Fruit fly (Drosophila melanogaster): ENCODE results near the gene ais.

Gene ais

DNA sequence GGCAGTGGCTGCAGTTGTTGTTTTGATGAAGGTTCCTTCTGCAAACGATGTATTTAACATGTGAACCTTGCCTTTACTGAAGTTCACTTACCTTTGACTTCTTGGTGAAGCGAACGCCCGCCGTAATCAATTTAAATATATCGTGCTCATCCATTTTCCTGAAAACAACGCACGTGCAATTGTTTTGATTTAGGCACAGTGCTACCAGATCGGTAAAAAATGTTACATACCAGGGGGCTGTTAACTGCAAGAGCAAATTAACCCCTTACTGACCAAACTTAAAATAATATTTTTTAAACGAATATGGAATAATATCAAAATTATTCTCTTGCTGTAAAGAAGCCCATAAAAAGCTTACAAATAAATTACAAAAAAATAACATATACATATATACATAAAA lies at the start of gene ais (continued):
- TF ChIP-seq gfzf (GFP tag; optimal IDR thresholded peaks at IDR 0.05) (no peak), mam (GFP tag; optimal IDR thresholded peaks at IDR 0.05) (no peak), CG31224 (GFP tag; IDR thresholded peaks at IDR 0.05) (no peak), CG17186 (GFP tag; optimal IDR thresholded peaks at IDR 0.05) (no peak), CG9215 (GFP tag; IDR thresholded peaks at IDR 0.05) (no peak), CG2202 (tag; optimal IDR thresholded peaks at IDR 0.05) (no peak), stc (GFP tag; IDR thresholded peaks at IDR 0.05) (no peak), disco-r (GFP tag; optimal IDR thresholded peaks at IDR 0.05) (no peak), fd96Cb (tag; optimal IDR thresholded peaks at IDR 0.05) (no peak), tio (GFP tag; optimal IDR thresholded peaks at IDR 0.05) (no peak), lab (GFP tag; optimal IDR thresholded peaks at IDR 0.05) (no peak), CG4360 (GFP tag; IDR thresholded peaks at IDR 0.05) (no peak), yki (optimal IDR thresholded peaks at IDR 0.05) (no peak), ind (GFP tag; optimal IDR thresholded peaks at IDR 0.05) (no peak), CG10274 (GFP tag; optimal IDR thresholded peaks at IDR 0.05) (no peak), Bteb2 (GFP tag; optimal IDR thresholded peaks at IDR 0.05) (no peak), YL-1 (GFP tag; optimal IDR thresholded peaks at IDR 0.05) (peak; percentile 41), sisA (GFP tag; IDR thresholded peaks at IDR 0.05) (no peak), Xrp1 (GFP tag; IDR thresholded peaks at IDR 0.05) (no peak), Antp (GFP tag; optimal IDR thresholded peaks at IDR 0.05) (no peak), ssp (GFP tag; IDR thresholded peaks at IDR 0.05) (no peak), CG10543 (GFP tag; optimal IDR thresholded peaks at IDR 0.05) (no peak), CG17359 (tag; optimal IDR thresholded peaks at IDR 0.05) (peak; percentile 14), CG3281 (GFP tag; optimal IDR thresholded peaks at IDR 0.05) (no peak), CG17328 (GFP tag; IDR thresholded peaks at IDR 0.05) (no peak), her (GFP tag; optimal IDR thresholded peaks at IDR 0.05) (no peak), Hr39 (optimal IDR thresholded peaks at IDR 0.05) (no peak), gt (GFP tag; IDR thresholded peaks at IDR 0.05) (no peak), CG9932 (GFP tag; IDR thresholded peaks at IDR 0.05) (peak; percentile 62), onecut (GFP tag; IDR thresholded peaks at IDR 0.05) (no peak), Sry-β (GFP tag; optimal IDR thresholded peaks at IDR 0.05) (no peak), ato (GFP tag; IDR thresholded peaks at IDR 0.05; ENCODE audit: partially characterized antibody) (no peak), Sry-δ (GFP tag; optimal IDR thresholded peaks at IDR 0.05) (no peak), Hmr (GFP tag; optimal IDR thresholded peaks at IDR 0.05) (peak; percentile 11), sr (GFP tag; IDR thresholded peaks at IDR 0.05) (no peak), sob (GFP tag; IDR thresholded peaks at IDR 0.05) (no peak), ci (GFP tag; IDR thresholded peaks at IDR 0.05) (peak; percentile 38; the same call in 1 of the 3 replicates), scrt (GFP tag; optimal IDR thresholded peaks at IDR 0.05) (no peak), CG13894 (tag; optimal IDR thresholded peaks at IDR 0.05) (no peak), Max (GFP tag; optimal IDR thresholded peaks at IDR 0.05) (peak; percentile 62), fu2 (GFP tag; optimal IDR thresholded peaks at IDR 0.05) (no peak), org-1 (GFP tag; optimal IDR thresholded peaks at IDR 0.05) (no peak), CG12219 (GFP tag; optimal IDR thresholded peaks at IDR 0.05) (no peak), CG1603 (tag; optimal IDR thresholded peaks at IDR 0.05) (peak; percentile 53), Trl (optimal IDR thresholded peaks at IDR 0.05) (no peak), Trl (GFP tag; optimal IDR thresholded peaks at IDR 0.05) (no peak), CG30431 (GFP tag; optimal IDR thresholded peaks at IDR 0.05) (no peak), Atf-2 (GFP tag; optimal IDR thresholded peaks at IDR 0.05) (no peak), Abd-B (GFP tag; optimal IDR thresholded peaks at IDR 0.05) (peak; percentile 7), Camta (GFP tag; optimal IDR thresholded peaks at IDR 0.05) (no peak), CG2116 (GFP tag; optimal IDR thresholded peaks at IDR 0.05) (no peak), B-H1 (GFP tag; IDR thresholded peaks at IDR 0.05) (no peak), CG7271 (tag; optimal IDR thresholded peaks at IDR 0.05) (no peak), CG11696 (GFP tag; IDR thresholded peaks at IDR 0.05) (no peak)

Data from whole organism, embryonic.